Worm (Caenorhabditis elegans) whole organism, dauer: ENCODE measurements around the gene str-61.

Experiments used
- unc-62 ChIP-seq: sonication (generic microtip); optimal IDR thresholded peaks from 2 replicates; lab custom pipeline; 2017; ENCODE audit warnings: missing biosample characterization, missing genetic modification reagents, missing genetic modification characterization

The str-61 gene

DNA sequence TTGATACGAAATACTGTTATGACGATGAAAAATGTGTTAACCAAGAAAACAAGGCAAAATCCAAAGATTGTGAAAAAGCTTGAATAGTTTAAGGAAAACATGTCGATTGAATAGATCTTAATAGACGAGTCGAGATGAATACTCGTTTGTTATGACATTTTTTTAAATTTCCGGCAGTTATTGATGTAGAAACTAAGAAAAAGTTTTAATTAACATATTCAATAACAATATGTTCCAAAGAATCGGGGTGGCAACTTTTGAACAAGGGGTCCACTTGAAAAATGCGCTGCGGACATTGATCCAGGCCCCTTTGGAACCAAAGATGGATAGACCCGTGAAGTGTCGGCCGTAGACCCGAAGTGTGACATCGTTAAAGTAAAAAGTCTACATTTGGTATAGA is at the start of gene str-61:
Gene str-61, minus strand, starts transcription at position 101 of the 400 bp plus-strand sequence.
- TF ChIP-seq unc-62 (GFP tag; lab: Kevin White, UChicago) = no peak

DNA sequence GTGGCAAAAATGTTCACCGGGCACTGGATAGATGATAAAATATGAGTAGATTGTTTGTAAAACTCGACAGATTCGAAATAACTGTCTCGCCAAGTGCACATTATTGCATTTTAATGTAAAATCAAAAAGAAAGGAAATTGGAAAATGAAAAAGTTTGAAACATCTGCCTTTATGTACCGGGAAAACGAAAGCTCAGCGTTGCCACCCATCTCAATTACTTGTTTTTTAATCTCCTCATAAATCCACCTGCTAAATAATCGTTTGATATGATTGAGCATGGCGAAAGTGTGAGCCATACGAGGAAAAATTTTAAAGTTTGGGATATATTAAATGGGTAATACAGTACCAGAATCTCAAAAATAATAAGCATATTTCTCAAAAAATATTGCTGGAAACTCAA is 45.5 kb upstream of the str-61 start, which contains the start of gene srh-137:
Gene srh-137, minus strand, starts transcription at position 101 of the 400 bp plus-strand sequence.
- TF ChIP-seq unc-62 (GFP tag; lab: Kevin White, UChicago) = no peak

DNA sequence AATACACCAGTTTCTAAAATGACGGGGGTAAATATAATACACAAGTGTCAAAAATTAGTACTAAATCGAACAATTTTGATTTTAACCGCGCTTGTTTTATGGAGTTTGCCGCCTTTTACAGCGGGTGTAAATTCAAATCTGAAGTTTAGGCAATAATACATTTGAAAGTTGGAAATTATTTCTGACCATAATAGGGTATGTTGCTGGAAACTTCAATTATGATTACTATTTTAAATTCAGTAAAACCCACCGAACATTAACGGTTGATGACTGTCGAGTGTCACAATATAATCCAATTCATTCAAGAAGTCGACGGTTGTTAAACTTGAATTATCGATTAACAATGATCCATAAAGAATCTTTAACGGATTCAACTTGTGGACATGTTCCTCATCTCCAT is 42.7 kb upstream of the str-61 start:
- no peak for TF ChIP-seq unc-62 (GFP tag; lab: Kevin White, UChicago)

ce11 chrV:16706549-16706948 is 35.5 kb upstream of the str-61 start, which contains the start of gene clec-9:
clec-9 (minus strand) TSS chrV:16706649.
- no peak for TF ChIP-seq unc-62 (GFP tag; lab: Kevin White, UChicago)

- no peak for TF ChIP-seq unc-62 (GFP tag; lab: Kevin White, UChicago)
These were observed 28.7 kb upstream of the str-61 start, which contains the start of gene Y70C5C.1 for ce11 chrV:16699752-16700259. Y70C5C.1 (plus strand) TSS chrV:16700209.

DNA sequence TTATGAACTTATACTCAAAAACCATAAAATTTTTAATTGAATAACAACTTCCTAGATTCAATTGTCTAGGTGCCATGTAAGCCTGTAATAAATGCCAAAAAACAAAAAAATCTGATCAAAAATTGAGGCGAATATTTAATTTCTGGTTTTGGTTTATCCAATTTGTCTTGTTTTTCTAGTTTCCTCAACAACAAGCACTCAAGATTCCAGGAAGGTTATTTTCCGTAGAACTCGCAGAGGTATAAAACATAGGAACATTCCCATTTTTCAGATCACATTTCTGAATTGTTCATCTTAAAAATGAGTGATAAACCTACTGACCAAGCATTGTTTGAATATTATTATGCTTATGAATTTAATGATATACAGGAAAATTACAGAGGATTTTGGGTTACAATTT is 26.1 kb upstream of the str-61 start, which contains the start of gene srw-41:
Gene srw-41, plus strand, starts transcription at position 301 of the 400 bp plus-strand sequence.
- no peak for TF ChIP-seq unc-62 (GFP tag; lab: Kevin White, UChicago)

DNA sequence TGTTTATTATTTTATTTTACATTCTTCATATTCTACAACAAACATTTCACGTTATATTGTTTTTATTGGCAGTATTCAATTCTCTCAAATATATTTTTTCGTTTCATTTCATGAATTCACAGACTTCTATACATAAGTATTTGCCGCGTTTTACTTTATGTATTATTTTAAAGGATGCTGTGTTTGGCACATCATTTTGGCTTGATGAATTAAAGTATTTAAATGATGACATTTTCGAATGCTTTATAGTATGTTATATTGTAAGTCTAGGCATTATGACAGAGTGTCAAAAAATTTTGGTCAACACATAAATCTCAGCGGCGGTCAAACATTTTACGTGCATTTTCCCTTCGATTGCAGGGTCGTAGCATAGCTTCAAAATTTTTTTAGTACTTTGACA is 24.4 kb upstream of the str-61 start:
- no peak for TF ChIP-seq unc-62 (GFP tag; lab: Kevin White, UChicago)

DNA sequence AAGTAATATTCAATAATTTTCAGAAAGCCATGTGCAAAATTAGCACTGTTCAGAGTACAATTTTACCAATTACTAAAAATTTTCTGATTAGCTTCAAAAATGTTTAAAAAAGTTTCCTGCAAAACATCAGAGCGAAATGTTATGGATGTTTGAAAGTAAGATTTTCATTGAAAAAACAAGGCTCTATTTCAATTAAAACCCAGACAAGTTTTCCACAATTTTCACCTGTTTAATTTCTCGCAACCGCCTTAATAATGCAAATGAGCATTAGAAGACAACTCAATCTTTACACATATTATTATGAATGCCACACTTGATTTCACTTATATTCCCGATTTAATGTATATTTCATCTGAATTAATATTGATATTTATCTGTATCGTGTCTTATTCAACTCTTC is 23.4 kb upstream of the str-61 start, which contains the start of gene srz-101:
Gene srz-101, plus strand, starts transcription at position 301 of the 400 bp plus-strand sequence.
- no peak for TF ChIP-seq unc-62 (GFP tag; lab: Kevin White, UChicago)

ce11 chrV:16693732-16694131 is 22.6 kb upstream of the str-61 start, which contains the start of gene srw-42:
srw-42 (minus strand) TSS chrV:16693832.
- TF ChIP-seq unc-62 (GFP tag; lab: Kevin White, UChicago) = no peak

- TF ChIP-seq unc-62 (GFP tag; lab: Kevin White, UChicago) = no peak
These were observed 21.9 kb upstream of the str-61 start for ce11 chrV:16692988-16693387.

DNA sequence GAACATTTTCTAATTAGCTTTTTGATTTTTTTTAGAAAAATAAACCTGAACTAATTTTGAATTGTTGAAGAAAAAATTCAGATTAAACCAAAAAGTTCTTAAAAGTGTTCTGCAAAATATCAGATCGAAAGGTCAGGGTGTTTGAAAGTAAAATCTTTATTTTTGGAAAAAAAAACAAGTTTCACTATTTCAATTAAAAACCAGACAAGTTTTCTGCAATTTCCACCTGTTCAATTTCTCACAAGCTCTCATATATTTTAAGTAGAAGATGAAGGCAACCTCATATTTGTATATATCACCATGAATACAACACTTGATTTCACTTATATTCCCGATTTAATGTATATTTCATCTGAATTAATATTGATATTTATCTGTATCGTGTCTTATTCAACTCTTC is 16.1 kb upstream of the str-61 start, which contains the start of gene srz-102:
Gene srz-102, plus strand, starts transcription at position 301 of the 400 bp plus-strand sequence.
- TF ChIP-seq unc-62 (GFP tag; lab: Kevin White, UChicago) = no peak

DNA sequence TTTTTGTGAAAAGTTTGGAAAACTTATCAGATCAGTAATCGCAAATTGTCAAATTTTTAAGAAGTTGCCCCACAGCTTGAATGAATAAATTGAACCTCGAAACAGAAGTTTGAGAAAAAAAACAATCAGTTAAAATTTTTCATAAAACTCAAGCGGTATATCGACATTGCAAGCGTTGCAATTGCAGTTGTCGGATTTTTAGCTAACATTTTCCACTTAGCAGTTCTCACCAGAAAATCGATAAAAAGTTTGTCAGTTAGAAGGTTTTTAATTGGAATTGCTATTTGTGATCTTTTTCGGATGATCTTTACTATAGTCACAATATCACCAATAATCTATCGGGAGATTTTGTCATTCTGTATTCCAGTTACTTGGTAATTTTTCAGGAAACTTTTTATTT is 14.6 kb upstream of the str-61 start, which contains the start of gene srw-43:
Gene srw-43, plus strand, starts transcription at position 301 of the 400 bp plus-strand sequence.
- no peak for TF ChIP-seq unc-62 (GFP tag; lab: Kevin White, UChicago)

DNA sequence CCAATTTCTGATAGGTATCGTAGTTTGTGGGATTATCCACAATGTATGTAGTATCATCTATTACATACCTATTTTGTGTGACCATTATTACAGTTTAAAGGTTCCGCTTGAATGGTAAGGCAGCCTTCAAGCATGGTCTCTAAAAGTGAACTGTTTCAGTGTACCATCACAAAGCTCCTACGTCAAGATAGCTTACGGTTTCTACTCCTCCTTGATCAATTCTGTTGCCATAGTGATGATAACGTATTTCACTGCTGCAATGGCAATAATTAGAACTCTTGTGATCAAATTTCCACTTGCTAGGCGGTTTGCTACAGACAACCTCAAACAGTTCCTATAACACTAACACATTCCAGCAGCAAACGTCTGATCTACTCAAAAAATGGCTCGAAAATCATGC is 12.3 kb upstream of the str-61 start:
- TF ChIP-seq unc-62 (GFP tag; lab: Kevin White, UChicago) = no peak

- no peak for TF ChIP-seq unc-62 (GFP tag; lab: Kevin White, UChicago)
These were observed 11.8 kb upstream of the str-61 start, which contains the start of gene srw-36 for ce11 chrV:16682886-16683285. srw-36 (plus strand) TSS chrV:16683186.

DNA sequence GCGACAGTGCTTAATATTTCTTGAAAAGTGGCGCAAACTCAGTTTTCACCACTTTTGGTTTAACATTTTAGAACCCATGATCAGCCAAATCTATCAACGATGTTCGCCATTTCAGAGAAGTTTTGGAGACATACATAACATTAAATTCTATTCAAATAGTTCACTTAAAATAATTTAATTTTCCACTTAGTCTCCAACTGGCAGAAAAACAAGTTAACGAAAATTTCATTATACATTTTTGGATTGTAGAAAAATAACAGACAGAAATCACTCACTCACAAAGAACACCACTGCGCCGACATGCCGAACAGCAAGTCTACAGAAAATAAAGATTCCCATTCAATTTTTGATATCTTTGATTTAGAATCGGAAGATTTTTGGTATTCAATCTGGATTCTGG is 8.9 kb upstream of the str-61 start, which contains the start of gene srw-44:
Gene srw-44, plus strand, starts transcription at position 301 of the 400 bp plus-strand sequence.
- no peak for TF ChIP-seq unc-62 (GFP tag; lab: Kevin White, UChicago)

DNA sequence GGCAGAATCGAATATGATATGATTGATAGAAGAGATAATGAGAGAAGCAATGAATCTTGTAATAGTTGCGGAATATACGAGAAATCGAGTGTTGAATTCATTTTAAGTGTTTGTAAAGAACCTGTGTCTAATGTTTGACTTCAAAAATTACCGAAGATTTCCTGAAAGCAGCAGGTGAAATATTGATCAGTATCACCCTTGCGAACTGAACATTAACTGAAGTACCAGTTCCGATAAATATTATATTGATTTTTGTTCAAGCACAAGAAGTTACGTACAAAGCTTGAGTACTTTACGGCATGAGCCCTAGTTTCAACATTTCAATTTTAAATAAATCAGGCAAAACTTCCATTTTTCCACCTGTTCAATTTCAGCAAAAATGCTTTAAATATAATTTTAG is 8.1 kb upstream of the str-61 start, which contains the start of gene srz-103:
Gene srz-103, minus strand, starts transcription at position 101 of the 400 bp plus-strand sequence.
- TF ChIP-seq unc-62 (GFP tag; lab: Kevin White, UChicago) = no peak

DNA sequence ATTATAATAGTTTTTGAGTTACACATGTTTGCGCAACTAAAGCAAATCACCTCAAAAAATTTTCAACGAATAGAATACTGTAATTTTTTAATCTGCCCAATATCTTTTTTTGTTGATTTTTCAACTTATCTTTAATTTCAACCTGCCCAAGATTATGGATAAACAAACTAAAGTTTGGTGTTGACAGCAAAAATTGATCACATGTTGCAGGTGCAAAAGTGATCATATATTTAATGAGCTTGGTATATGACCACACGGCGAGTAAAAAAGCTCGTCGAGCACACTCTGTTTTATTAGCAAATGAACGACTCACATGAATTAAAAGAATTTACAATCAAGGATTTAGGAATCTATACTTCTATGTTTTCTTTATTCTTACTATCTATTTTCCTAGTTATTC is 4.5 kb upstream of the str-61 start, which contains the start of gene srz-1:
Gene srz-1, plus strand, starts transcription at position 301 of the 400 bp plus-strand sequence.
- TF ChIP-seq unc-62 (GFP tag; lab: Kevin White, UChicago) = no peak
